Worm (Caenorhabditis elegans) whole organism, L4 larva: ENCODE results near the gene C50B8.5.

Experiments used
- F10B5.3 ChIP-seq: sonication (generic microtip); optimal IDR thresholded peaks from 2 replicates; lab custom pipeline; 2016; ENCODE audit warnings: mild to moderate bottlenecking, missing genetic modification characterization, missing compliant biosample characterization
- daf-19 ChIP-seq: fragments of 200-800 bp; sonication (Bioruptor generic); conservative IDR thresholded peaks from 2 replicates; pipeline ENCODE4 v1.3.6; 2022; ENCODE audit warnings: missing genetic modification characterization, missing compliant biosample characterization
- lir-3 ChIP-seq: sonication (generic microtip); optimal IDR thresholded peaks from 2 replicates; lab custom pipeline; 2016; ENCODE audit warnings: mild to moderate bottlenecking, missing genetic modification characterization, missing compliant biosample characterization

ce11 chrV:13562748-13563147 lies 18.0 kb upstream of the C50B8.5 start:
- TF ChIP-seq daf-19 (GFP tag; lab: Robert Waterston, UW) (no peak), F10B5.3 (tag; lab: Kevin White, UChicago) (no peak), lir-3 (no peak)
